Worm (Caenorhabditis elegans) whole organism, young adult: ENCODE measurements around the gene mdt-17.

ENCODE experiments used
- B0336.3 ChIP-seq: fragments of 200-800 bp; sonication (Bioruptor generic); IDR thresholded peaks from 2 replicates; pipeline ENCODE4 v1.3.6; 2022; ENCODE audit warnings: missing genetic modification characterization, missing compliant biosample characterization
- C17E4.6 ChIP-seq: fragments of 200-800 bp; sonication (Bioruptor generic); IDR thresholded peaks from 2 replicates; pipeline ENCODE4 v1.3.6; 2022; ENCODE audit warnings: missing genetic modification reagents, missing genetic modification characterization, missing compliant biosample characterization
- D2030.7 ChIP-seq: fragments of 200-800 bp; sonication (Bioruptor generic); IDR thresholded peaks from 2 replicates; pipeline ENCODE4 v1.3.6; 2022; ENCODE audit warnings: missing genetic modification reagents, missing genetic modification characterization, missing compliant biosample characterization
- F10E7.11 ChIP-seq: sonication (generic microtip); optimal IDR thresholded peaks from 2 replicates; lab custom pipeline; 2017; ENCODE audit warnings: mild to moderate bottlenecking, missing genetic modification characterization, moderate library complexity, missing compliant biosample characterization
- F23B12.7 ChIP-seq: sonication (generic microtip); optimal IDR thresholded peaks from 2 replicates; lab custom pipeline; 2017; ENCODE audit warnings: missing genetic modification characterization, mild to moderate bottlenecking, missing compliant biosample characterization, antibody characterized with exemption, moderate library complexity; ENCODE audit not compliant: insufficient read depth
- F49E8.2 ChIP-seq: sonication (generic microtip); optimal IDR thresholded peaks from 3 replicates; lab custom pipeline; 2017; ENCODE audit warnings: missing genetic modification characterization, mild to moderate bottlenecking, missing compliant biosample characterization, antibody characterized with exemption, moderate library complexity; ENCODE audit not compliant: insufficient read depth
- F52B5.7 ChIP-seq: sonication (generic microtip); optimal IDR thresholded peaks from 2 replicates; lab custom pipeline; 2016; ENCODE audit warnings: mild to moderate bottlenecking, missing genetic modification characterization, missing compliant biosample characterization
- F57A8.1 ChIP-seq: fragments of 200-800 bp; sonication (Bioruptor generic); optimal IDR thresholded peaks from 2 replicates; lab custom pipeline; 2018; ENCODE audit warnings: mild to moderate bottlenecking, missing genetic modification characterization, moderate library complexity, missing compliant biosample characterization
- ZK185.1 ChIP-seq: sonication (generic microtip); optimal IDR thresholded peaks from 2 replicates; lab custom pipeline; 2016; ENCODE audit warnings: mild to moderate bottlenecking, missing genetic modification characterization, missing compliant biosample characterization; ENCODE audit not compliant: poor library complexity, severe bottlenecking
- ama-1 ChIP-seq, 3 experiments: fragments of 150-350 bp in 1 of 3; sonication (generic microtip) in 2 of 3; optimal IDR thresholded peaks; 2 replicates each; lab custom pipeline; 2014 to 2018; ENCODE audit warnings: missing biosample characterization in 2 of 3, missing genetic modification characterization in 2 of 3, missing genetic modification reagents in 2 of 3
- aptf-2 ChIP-seq: fragments of 200-800 bp; sonication (Bioruptor generic); conservative IDR thresholded peaks from 2 replicates; pipeline ENCODE4 v1.3.6; 2022; ENCODE audit warnings: missing genetic modification reagents, missing genetic modification characterization, missing compliant biosample characterization
- attf-6 ChIP-seq: fragments of 200-800 bp; sonication (Bioruptor generic); IDR thresholded peaks from 2 replicates; pipeline ENCODE4 v1.3.6; 2022; ENCODE audit warnings: missing genetic modification reagents, missing genetic modification characterization, missing compliant biosample characterization
- cebp-1 ChIP-seq, 2 experiments: fragments of 200-800 bp in 1 of 2; sonication (Bioruptor generic) in 1 of 2; sonication (generic microtip) in 1 of 2; IDR thresholded peaks in 1 of 2; optimal IDR thresholded peaks in 1 of 2; 2 replicates each; pipeline versions ENCODE4 v1.3.6 to Lab custom; 2017 to 2022; ENCODE audit warnings: missing compliant biosample characterization in 2 of 2, missing genetic modification characterization in 2 of 2, mild to moderate bottlenecking in 1 of 2, missing genetic modification reagents in 1 of 2, moderate library complexity in 1 of 2
- ceh-100 ChIP-seq: fragments of 200-800 bp; sonication (Bioruptor generic); IDR thresholded peaks from 2 replicates; pipeline ENCODE4 v1.3.6; 2022; ENCODE audit warnings: missing genetic modification reagents, missing genetic modification characterization, missing compliant biosample characterization
- ceh-40 ChIP-seq: fragments of 200-800 bp; sonication (Bioruptor generic); IDR thresholded peaks from 2 replicates; pipeline ENCODE4 v1.3.6; 2022; ENCODE audit warnings: missing genetic modification characterization, missing compliant biosample characterization
- ceh-91 ChIP-seq: fragments of 200-800 bp; sonication (Bioruptor generic); IDR thresholded peaks from 2 replicates; pipeline ENCODE4 v1.3.6; 2022; ENCODE audit warnings: missing genetic modification reagents, missing genetic modification characterization, missing compliant biosample characterization
- dox-1 ChIP-seq: fragments of 200-800 bp; sonication (Bioruptor generic); IDR thresholded peaks from 2 replicates; pipeline ENCODE4 v1.3.6; 2022; ENCODE audit warnings: missing genetic modification reagents, missing genetic modification characterization, missing compliant biosample characterization
- dpl-1 ChIP-seq: fragments of 150-350 bp; optimal IDR thresholded peaks from 2 replicates; lab custom pipeline; 2014; ENCODE audit warnings: missing biosample characterization, missing genetic modification reagents, missing genetic modification characterization
- efl-1 ChIP-seq: fragments of 150-350 bp; optimal IDR thresholded peaks from 2 replicates; lab custom pipeline; 2014; ENCODE audit warnings: missing biosample characterization, missing genetic modification reagents, missing genetic modification characterization
- gei-17 ChIP-seq: fragments of 200-800 bp; sonication (Bioruptor generic); optimal IDR thresholded peaks from 2 replicates; lab custom pipeline; 2018; ENCODE audit warnings: mild to moderate bottlenecking, missing genetic modification characterization, missing compliant biosample characterization
- hmg-1.2 ChIP-seq: fragments of 200-800 bp; sonication (Bioruptor generic); IDR thresholded peaks from 2 replicates; pipeline ENCODE4 v1.3.6; 2022; ENCODE audit warnings: missing genetic modification reagents, missing genetic modification characterization, missing compliant biosample characterization
- let-607 ChIP-seq, 2 experiments: fragments of 200-800 bp in 1 of 2; sonication (Bioruptor generic) in 1 of 2; sonication (generic microtip) in 1 of 2; optimal IDR thresholded peaks; 2 replicates each; lab custom pipeline; 2016 to 2018; ENCODE audit warnings: mild to moderate bottlenecking in 2 of 2, missing compliant biosample characterization in 2 of 2, missing genetic modification characterization in 2 of 2, moderate library complexity in 2 of 2, missing genotype in 1 of 2
- lin-26 ChIP-seq: fragments of 200-800 bp; sonication (Bioruptor generic); IDR thresholded peaks from 2 replicates; pipeline ENCODE4 v1.3.6; 2022; ENCODE audit warnings: missing genetic modification reagents, missing genetic modification characterization, missing compliant biosample characterization
- lin-35 ChIP-seq, 3 experiments: fragments of 150-350 bp in 2 of 3; sonication (generic microtip) in 1 of 3; optimal IDR thresholded peaks; 2 replicates each; lab custom pipeline; 2014 to 2018; ENCODE audit warnings: missing biosample characterization in 3 of 3, missing genetic modification characterization in 3 of 3, missing genetic modification reagents in 3 of 3
- lin-54 ChIP-seq: fragments of 200-800 bp; sonication (Bioruptor generic); optimal IDR thresholded peaks from 2 replicates; lab custom pipeline; 2018; ENCODE audit warnings: mild to moderate bottlenecking, missing genetic modification characterization, missing compliant biosample characterization
- lsy-27 ChIP-seq: sonication (generic microtip); optimal IDR thresholded peaks from 2 replicates; lab custom pipeline; 2017; ENCODE audit warnings: missing genetic modification characterization, mild to moderate bottlenecking, missing compliant biosample characterization, antibody characterized with exemption, missing genotype, borderline replicate concordance; ENCODE audit not compliant: insufficient read depth
- madf-3 ChIP-seq: fragments of 200-800 bp; sonication (Bioruptor generic); IDR thresholded peaks from 2 replicates; pipeline ENCODE4 v1.3.6; 2022; ENCODE audit warnings: missing genetic modification reagents, missing genetic modification characterization, missing compliant biosample characterization
- madf-6 ChIP-seq: fragments of 200-800 bp; sonication (Bioruptor generic); IDR thresholded peaks from 2 replicates; pipeline ENCODE4 v1.3.6; 2022; ENCODE audit warnings: missing genetic modification reagents, missing genetic modification characterization, missing compliant biosample characterization
- madf-8 ChIP-seq: fragments of 200-800 bp; sonication (Bioruptor generic); conservative IDR thresholded peaks from 2 replicates; pipeline ENCODE4 v1.3.6; 2022; ENCODE audit warnings: missing genetic modification reagents, missing genetic modification characterization, missing compliant biosample characterization
- mcd-1 ChIP-seq: fragments of 200-800 bp; sonication (Bioruptor generic); IDR thresholded peaks from 2 replicates; pipeline ENCODE4 v1.3.6; 2022; ENCODE audit warnings: missing genetic modification reagents, missing genetic modification characterization, missing compliant biosample characterization
- pbrm-1 ChIP-seq: fragments of 200-800 bp; sonication (Bioruptor generic); IDR thresholded peaks from 2 replicates; pipeline ENCODE4 v1.3.6; 2022; ENCODE audit warnings: missing genetic modification reagents, missing genetic modification characterization, missing compliant biosample characterization
- sdz-38 ChIP-seq: sonication (generic microtip); optimal IDR thresholded peaks from 2 replicates; lab custom pipeline; 2016; ENCODE audit warnings: missing genotype, missing genetic modification characterization, missing compliant biosample characterization
- snpc-4 ChIP-seq, 5 experiments: fragments of 150-350 bp in 1 of 5; sonication (generic microtip) in 4 of 5; optimal IDR thresholded peaks; 2 replicates each; lab custom pipeline; 2014 to 2018; ENCODE audit warnings: missing genetic modification characterization in 5 of 5, missing biosample characterization in 3 of 5, antibody characterized with exemption in 2 of 5, mild to moderate bottlenecking in 2 of 5, missing compliant biosample characterization in 2 of 5, missing genotype in 2 of 5, moderate library complexity in 2 of 5, missing genetic modification reagents in 1 of 5
- tbx-9 ChIP-seq: sonication (generic microtip); optimal IDR thresholded peaks from 2 replicates; lab custom pipeline; 2016; ENCODE audit warnings: borderline replicate concordance, missing genetic modification characterization, inconsistent platforms, missing compliant biosample characterization
- zim-3 ChIP-seq: sonication (generic microtip); optimal IDR thresholded peaks from 2 replicates; lab custom pipeline; 2017; ENCODE audit warnings: mild to moderate bottlenecking, missing genetic modification characterization, moderate library complexity, missing compliant biosample characterization
- ztf-6 ChIP-seq: fragments of 200-800 bp; sonication (Bioruptor generic); IDR thresholded peaks from 2 replicates; pipeline ENCODE4 v1.3.6; 2022; ENCODE audit warnings: missing genetic modification reagents, missing genetic modification characterization, missing compliant biosample characterization

Gene mdt-17

DNA sequence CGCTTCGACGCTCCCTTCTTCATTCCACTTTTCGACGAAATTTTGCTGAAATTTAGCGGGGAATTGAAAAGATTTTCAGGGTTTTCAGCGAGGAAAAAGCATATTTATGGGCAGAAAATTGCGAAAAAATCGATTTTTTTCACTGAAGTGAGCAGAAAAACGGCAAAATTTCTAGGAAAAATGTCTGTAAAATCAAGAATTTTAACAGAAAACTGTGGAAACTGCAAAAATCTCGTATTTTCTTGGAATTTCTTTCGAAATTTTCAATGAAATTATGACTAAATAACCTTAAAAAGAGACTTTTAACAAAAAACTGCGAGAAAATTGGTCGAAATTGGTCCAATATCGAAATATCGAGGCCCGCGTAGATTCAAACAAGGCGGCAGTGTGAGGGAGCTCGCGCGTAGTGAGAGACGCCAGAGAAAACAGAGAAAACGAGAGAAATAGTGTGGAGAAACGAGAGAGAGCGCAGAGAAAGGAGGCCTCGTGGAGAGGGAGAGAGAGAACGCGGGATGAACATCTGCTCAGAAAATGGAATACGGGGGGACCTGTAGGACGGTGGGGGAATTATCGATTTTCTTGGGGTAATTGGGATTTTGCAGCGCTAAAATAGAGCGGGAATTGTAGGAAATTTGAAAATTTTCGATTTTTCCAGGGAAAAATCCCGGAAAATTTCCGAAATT is 17.5 kb downstream of the mdt-17 start, which contains the start of gene swsn-1:
Gene swsn-1, minus strand, starts transcription at position 51 of the 683 bp plus-strand sequence.
- TF ChIP-seq F49E8.2 (tag; lab: Kevin White, UChicago) (peak; percentile 5), ama-1 (optimal IDR thresholded peaks at IDR 0.05; lab: Kevin White, UChicago) (no peak), ama-1 (GFP tag; optimal IDR thresholded peaks at IDR 0.05; lab: Kevin White, UChicago) (no peak), ceh-91 (GFP tag; lab: Robert Waterston, UW) (no peak), snpc-4 (GFP tag; optimal IDR thresholded peaks at IDR 0.05; lab: Kevin White, UChicago) (no peak), snpc-4 (tag; optimal IDR thresholded peaks at IDR 0.05; lab: Kevin White, UChicago) (peak in 1 of 4 experiments; percentile 23), lin-54 (peak; percentile 34), madf-8 (peak; percentile 30; the same call in 1 of the 2 replicates), F52B5.7 (tag; lab: Kevin White, UChicago) (no peak), gei-17 (GFP tag; lab: Kevin White, UChicago) (no peak), ZK185.1 (tag; lab: Kevin White, UChicago) (no peak), ceh-100 (GFP tag; lab: Robert Waterston, UW) (peak; percentile 53; the same call in 1 of the 2 replicates), lin-26 (GFP tag; lab: Robert Waterston, UW) (no peak), F57A8.1 (GFP tag; lab: Kevin White, UChicago) (no peak), sdz-38 (tag; lab: Kevin White, UChicago) (no peak), cebp-1 (GFP tag; IDR thresholded peaks at IDR 0.05; lab: Robert Waterston, UW) (no peak), cebp-1 (tag; optimal IDR thresholded peaks at IDR 0.05; lab: Kevin White, UChicago) (peak; percentile 51), C17E4.6 (GFP tag; lab: Robert Waterston, UW) (no peak), zim-3 (tag; lab: Kevin White, UChicago) (peak; percentile 20), dpl-1 (GFP tag; lab: Kevin White, UChicago) (peak; percentile 23), attf-6 (no peak), F10E7.11 (tag; lab: Kevin White, UChicago) (no peak), F23B12.7 (peak; percentile 19), B0336.3 (GFP tag; lab: Robert Waterston, UW) (0 out of 2 replicates have a peak, but pooled peaks have one; percentile 27), let-607 (tag; optimal IDR thresholded peaks at IDR 0.05; lab: Kevin White, UChicago) (no peak), madf-3 (GFP tag; lab: Robert Waterston, UW) (no peak), efl-1 (peak; percentile 66), ztf-6 (GFP tag; lab: Robert Waterston, UW) (no peak), lsy-27 (tag; lab: Kevin White, UChicago) (no peak), lin-35 (GFP tag; optimal IDR thresholded peaks at IDR 0.05; lab: Kevin White, UChicago) (no peak), D2030.7 (peak; percentile 72), mcd-1 (GFP tag; lab: Robert Waterston, UW) (0 out of 2 replicates have a peak, but pooled peaks have one; percentile 37), hmg-1.2 (GFP tag; lab: Robert Waterston, UW) (peak; percentile 98), aptf-2 (GFP tag; lab: Robert Waterston, UW) (no peak), dox-1 (GFP tag; lab: Robert Waterston, UW) (peak; percentile 57), tbx-9 (no peak), pbrm-1 (0 out of 2 replicates have a peak, but pooled peaks have one; percentile 15), madf-6 (GFP tag; lab: Robert Waterston, UW) (peak; percentile 62), ceh-40 (GFP tag; lab: Robert Waterston, UW) (no peak)
